Worm (Caenorhabditis elegans) whole organism, late embryonic: Measurements from ENCODE around the gene ZK84.2.

Experiments
- T23F11.4 ChIP-seq: fragments of 200-800 bp; sonication (Bioruptor generic); optimal IDR thresholded peaks from 2 replicates; lab custom pipeline; 2018; ENCODE audit warnings: mild to moderate bottlenecking, missing genetic modification characterization, missing compliant biosample characterization
- ama-1 ChIP-seq: fragments of 150-350 bp; optimal IDR thresholded peaks from 2 replicates; lab custom pipeline; 2014
- syd-9 ChIP-seq: sonication (generic microtip); optimal IDR thresholded peaks from 2 replicates; lab custom pipeline; 2016; ENCODE audit warnings: mild to moderate bottlenecking, missing genetic modification characterization, moderate library complexity, missing compliant biosample characterization
- tbx-2 ChIP-seq: sonication (generic microtip); optimal IDR thresholded peaks from 2 replicates; lab custom pipeline; 2016; ENCODE audit warnings: missing genetic modification characterization, missing compliant biosample characterization

DNA sequence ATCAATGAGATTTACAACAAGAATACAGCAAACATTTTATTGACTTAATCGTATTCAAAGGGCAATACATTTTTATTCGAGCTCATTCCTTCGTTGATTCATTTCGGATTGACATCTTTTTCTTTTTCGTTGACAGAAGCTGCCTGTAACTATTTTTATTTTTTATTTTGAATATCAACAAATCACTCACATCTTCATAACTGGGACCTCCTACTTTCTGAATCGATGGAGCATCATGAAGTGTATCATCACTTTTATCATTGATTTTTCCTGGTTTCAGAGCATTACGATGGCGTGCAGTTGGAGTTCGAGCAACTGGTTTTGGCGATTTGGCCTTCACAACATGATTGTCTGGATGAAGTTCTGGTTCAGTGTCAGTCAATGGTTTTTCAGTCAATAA is 46.1 kb upstream of the ZK84.2 start, which contains the start of gene B0034.1:
- no peak for TF ChIP-seq syd-9 (tag; lab: Kevin White, UChicago)
- TF ChIP-seq ama-1 (lab: Kevin White, UChicago), result no peak
- TF ChIP-seq T23F11.4 (GFP tag; lab: Kevin White, UChicago), result no peak
- no peak for TF ChIP-seq tbx-2 (tag; lab: Kevin White, UChicago)
